Worm (Caenorhabditis elegans): ENCODE data around the gene srg-59.

DNA sequence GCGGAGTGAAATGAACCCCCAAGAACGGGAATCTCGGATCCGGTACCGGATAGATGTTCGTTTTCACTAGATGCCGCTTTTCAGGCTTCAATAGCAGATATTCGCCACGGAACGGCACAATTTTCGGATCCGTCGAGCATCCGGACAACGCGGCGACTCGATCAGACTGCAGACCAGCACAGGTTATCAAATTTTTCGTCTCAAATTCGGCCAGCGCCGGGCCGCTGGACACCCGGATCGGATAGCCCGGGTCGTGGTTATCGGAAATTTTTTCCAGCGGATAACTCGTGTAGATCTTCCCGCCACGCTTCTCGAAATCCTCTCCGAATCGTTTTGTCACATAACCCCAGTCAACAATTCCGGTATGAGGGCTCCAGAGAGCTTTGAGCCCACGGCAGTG lies 34.6 kb downstream of the srg-59 start:
- TF ChIP-seq lin-39 (tag; optimal IDR thresholded peaks at IDR 0.05) (no peak), ztf-11 (tag; optimal IDR thresholded peaks at IDR 0.05) (no peak), ceh-62 (tag; optimal IDR thresholded peaks at IDR 0.05) (no peak), nhr-28 (tag; optimal IDR thresholded peaks at IDR 0.05) (no peak), ces-1 (GFP tag; optimal IDR thresholded peaks at IDR 0.05) (no peak), nhr-102 (tag; optimal IDR thresholded peaks at IDR 0.05) (no peak), ama-1 (optimal IDR thresholded peaks at IDR 0.05) (no peak), ZK546.5 (tag; optimal IDR thresholded peaks at IDR 0.05) (no peak), pha-4 (GFP tag; IDR thresholded peaks at IDR 0.05) (no peak), pha-4 (tag; optimal IDR thresholded peaks at IDR 0.05) (no peak), aly-2 (tag; optimal IDR thresholded peaks at IDR 0.05) (no peak), zfp-2 (tag; optimal IDR thresholded peaks at IDR 0.05) (no peak), lsy-2 (tag; optimal IDR thresholded peaks at IDR 0.05) (no peak), lin-29 (GFP tag; IDR thresholded peaks at IDR 0.05) (no peak)
